Worm (Caenorhabditis elegans) whole organism, L1 larva: ENCODE data around the gene his-6.

Experiments used
- grh-1 ChIP-seq: fragments of 200-800 bp; sonication (Bioruptor generic); IDR thresholded peaks from 2 replicates; pipeline ENCODE4 v1.3.6; 2022; ENCODE audit warnings: missing genetic modification reagents, missing genetic modification characterization, missing compliant biosample characterization
- mep-1 ChIP-seq: fragments of 150-350 bp; optimal IDR thresholded peaks from 2 replicates; lab custom pipeline; 2014; ENCODE audit warnings: missing biosample characterization, missing genetic modification characterization
- unc-130 ChIP-seq: fragments of 150-350 bp; optimal IDR thresholded peaks from 2 replicates; lab custom pipeline; 2017; ENCODE audit warnings: missing biosample characterization, missing genetic modification characterization, inconsistent platforms
- ztf-11 ChIP-seq, 2 experiments: sonication (generic microtip); optimal IDR thresholded peaks; 2 replicates each; lab custom pipeline; 2016 to 2017; ENCODE audit warnings: missing genetic modification characterization in 2 of 2, missing biosample characterization in 1 of 2, missing compliant biosample characterization in 1 of 2

- TF ChIP-seq mep-1 (tag; lab: Kevin White, UChicago) (no peak), ztf-11 (tag; optimal IDR thresholded peaks at IDR 0.05; lab: Kevin White, UChicago) (no peak), grh-1 (GFP tag; lab: Robert Waterston, UW) (no peak), unc-130 (tag; lab: Kevin White, UChicago) (no peak)
These were observed 16.5 kb downstream of the his-6 start for ce11 chrV:8518283-8518682.
